Worm (Caenorhabditis elegans): ENCODE data around the gene C42D4.3.

The C42D4.3 gene

DNA sequence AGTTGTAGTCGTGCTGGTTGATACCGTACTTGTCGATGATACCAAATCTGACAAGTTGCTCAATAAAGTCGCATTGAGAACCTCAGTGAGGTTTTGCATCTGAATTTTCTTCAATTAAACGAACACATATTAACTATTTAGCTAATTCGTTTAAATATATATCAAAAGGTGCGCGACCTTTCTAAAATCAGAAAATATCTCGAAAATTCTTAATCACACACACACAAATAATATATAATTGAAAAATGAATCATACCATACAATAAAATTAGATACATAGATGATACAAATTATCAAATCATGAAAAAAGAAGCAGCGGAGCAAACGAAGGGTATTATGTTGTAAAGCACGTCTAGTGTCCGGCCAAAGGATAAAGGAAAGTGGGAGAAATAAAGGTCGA, 49.2 kb downstream of the C42D4.3 start, which contains the start of gene D2024.5:
D2024.5 (minus strand) TSS at position 101 of the 400 bp plus-strand sequence.
- no peak for TF ChIP-seq Y48G9A.11 (GFP tag; IDR thresholded peaks at IDR 0.05)
- TF ChIP-seq aly-2 (tag; optimal IDR thresholded peaks at IDR 0.05), result no peak
- no peak for TF ChIP-seq egl-43 (GFP tag; IDR thresholded peaks at IDR 0.05)
- TF ChIP-seq arid-1 (GFP tag; conservative IDR thresholded peaks at IDR 0.05), result no peak
- no peak for TF ChIP-seq mdl-1 (tag; optimal IDR thresholded peaks at IDR 0.05)
- no peak for TF ChIP-seq nhr-76 (tag; optimal IDR thresholded peaks at IDR 0.05)
- TF ChIP-seq F37D6.2 (tag; optimal IDR thresholded peaks at IDR 0.05), result no peak
- TF ChIP-seq lin-39 (tag; optimal IDR thresholded peaks at IDR 0.05), result no peak
- no peak for TF ChIP-seq fos-1 (tag; optimal IDR thresholded peaks at IDR 0.05)
- no peak for TF ChIP-seq dmd-6 (GFP tag; IDR thresholded peaks at IDR 0.05)
- TF ChIP-seq spr-3 (GFP tag; optimal IDR thresholded peaks at IDR 0.05), result no peak
- no peak for TF ChIP-seq ceh-82 (tag; optimal IDR thresholded peaks at IDR 0.05)
- no peak for TF ChIP-seq skn-1 (tag; optimal IDR thresholded peaks at IDR 0.05)
- TF ChIP-seq F44E2.7 (GFP tag; IDR thresholded peaks at IDR 0.05), result no peak
- TF ChIP-seq mdt-29 (GFP tag; IDR thresholded peaks at IDR 0.05), result no peak
- TF ChIP-seq dmd-8 (GFP tag; IDR thresholded peaks at IDR 0.05), result no peak
- TF ChIP-seq lin-38 (GFP tag; IDR thresholded peaks at IDR 0.05), result no peak

All from whole organism, L4 larva.